Fruit fly (Drosophila melanogaster) whole organism, embryonic: ENCODE results near the gene msd1.

ENCODE experiments used
- Atf6 ChIP-seq: fragments of 200-800 bp; sonication (Bioruptor generic); IDR thresholded peaks from 2 replicates; pipeline ENCODE4 v1.3.6; 2022; ENCODE audit warnings: missing biosample characterization, missing genetic modification characterization
- CG10267 ChIP-seq: fragments of 200-800 bp; sonication (Bioruptor generic); optimal IDR thresholded peaks from 2 replicates; lab custom pipeline; 2018; ENCODE audit warnings: missing biosample characterization, mild to moderate bottlenecking, missing genetic modification characterization, moderate library complexity
- CG10321 ChIP-seq: fragments of 200-800 bp; sonication (Bioruptor generic); IDR thresholded peaks from 2 replicates; pipeline ENCODE4 v1.3.6; 2022; ENCODE audit warnings: missing biosample characterization, missing genetic modification characterization
- CG10431 ChIP-seq: fragments of 200-800 bp; sonication (Bioruptor generic); optimal IDR thresholded peaks from 3 replicates; lab custom pipeline; 2018; ENCODE audit warnings: missing biosample characterization, mild to moderate bottlenecking, missing genetic modification characterization
- CG12299 ChIP-seq: fragments of 200-800 bp; sonication (Bioruptor generic); optimal IDR thresholded peaks from 2 replicates; lab custom pipeline; 2018; ENCODE audit warnings: missing biosample characterization, mild to moderate bottlenecking, missing genetic modification characterization
- CG13296 ChIP-seq: fragments of 200-800 bp; sonication (Bioruptor generic); optimal IDR thresholded peaks from 3 replicates; lab custom pipeline; 2018; ENCODE audit warnings: missing biosample characterization, mild to moderate bottlenecking, missing genetic modification characterization
- CG13775 ChIP-seq: fragments of 200-800 bp; sonication (Bioruptor generic); optimal IDR thresholded peaks from 3 replicates; lab custom pipeline; 2017; ENCODE audit warnings: missing biosample characterization, mild to moderate bottlenecking, missing genetic modification characterization
- CG13894 ChIP-seq: fragments of 200-800 bp; sonication (Bioruptor generic); optimal IDR thresholded peaks from 3 replicates; lab custom pipeline; 2018; ENCODE audit warnings: missing biosample characterization, mild to moderate bottlenecking, missing genetic modification characterization, moderate library complexity
- CG1647 ChIP-seq: fragments of 200-800 bp; sonication (Bioruptor generic); optimal IDR thresholded peaks from 3 replicates; lab custom pipeline; 2016; ENCODE audit warnings: missing biosample characterization, missing genetic modification characterization
- CG17186 ChIP-seq: fragments of 200-800 bp; sonication (Bioruptor generic); optimal IDR thresholded peaks from 3 replicates; lab custom pipeline; 2017; ENCODE audit warnings: missing biosample characterization, missing genetic modification reagents, missing genetic modification characterization
- CG2678 ChIP-seq: fragments of 200-800 bp; sonication (Bioruptor generic); optimal IDR thresholded peaks from 3 replicates; lab custom pipeline; 2019; ENCODE audit warnings: missing biosample characterization, mild to moderate bottlenecking, missing genetic modification characterization, moderate library complexity
- CG2712 ChIP-seq: fragments of 200-800 bp; optimal IDR thresholded peaks from 3 replicates; lab custom pipeline; 2019; ENCODE audit warnings: missing biosample characterization, mild to moderate bottlenecking, missing genetic modification characterization, moderate library complexity
- CG30431 ChIP-seq: fragments of 200-800 bp; sonication (Bioruptor generic); optimal IDR thresholded peaks from 2 replicates; lab custom pipeline; 2017; ENCODE audit warnings: missing biosample characterization, missing genetic modification characterization
- CG3065 ChIP-seq: fragments of 200-800 bp; sonication (Bioruptor generic); optimal IDR thresholded peaks from 2 replicates; lab custom pipeline; 2016; ENCODE audit warnings: missing biosample characterization, missing genetic modification characterization
- CG4424 ChIP-seq: fragments of 200-800 bp; sonication (Bioruptor generic); optimal IDR thresholded peaks from 3 replicates; lab custom pipeline; 2016; ENCODE audit warnings: missing biosample characterization, missing genetic modification characterization
- CG6254 ChIP-seq: fragments of 200-800 bp; sonication (Bioruptor generic); optimal IDR thresholded peaks from 3 replicates; lab custom pipeline; 2017; ENCODE audit warnings: mild to moderate bottlenecking, missing biosample characterization, missing genetic modification reagents, missing genetic modification characterization
- CG8089 ChIP-seq: fragments of 200-800 bp; sonication (Bioruptor generic); optimal IDR thresholded peaks from 3 replicates; lab custom pipeline; 2016; ENCODE audit warnings: missing biosample characterization, missing genetic modification characterization
- CG8359 ChIP-seq: fragments of 200-800 bp; sonication (Bioruptor generic); optimal IDR thresholded peaks from 2 replicates; lab custom pipeline; 2017; ENCODE audit warnings: missing biosample characterization, mild to moderate bottlenecking, missing genetic modification characterization, borderline replicate concordance
- CG9797 ChIP-seq: fragments of 200-800 bp; sonication (Bioruptor generic); optimal IDR thresholded peaks from 3 replicates; lab custom pipeline; 2018; ENCODE audit warnings: missing biosample characterization, mild to moderate bottlenecking, missing genetic modification characterization
- D19A ChIP-seq: fragments of 200-800 bp; optimal IDR thresholded peaks from 3 replicates; lab custom pipeline; 2019; ENCODE audit warnings: missing biosample characterization, mild to moderate bottlenecking, missing genetic modification characterization, moderate library complexity
- Dp ChIP-seq: fragments of 200-800 bp; sonication (Bioruptor generic); optimal IDR thresholded peaks from 2 replicates; lab custom pipeline; 2018; ENCODE audit warnings: missing biosample characterization, mild to moderate bottlenecking, missing genetic modification characterization, moderate library complexity
- Fer3 ChIP-seq: fragments of 200-800 bp; sonication (Bioruptor generic); optimal IDR thresholded peaks from 2 replicates; lab custom pipeline; 2018; ENCODE audit warnings: missing biosample characterization, mild to moderate bottlenecking, missing genetic modification characterization, moderate library complexity
- HLHmδ ChIP-seq: fragments of 200-800 bp; sonication (Bioruptor generic); optimal IDR thresholded peaks from 2 replicates; lab custom pipeline; 2018; ENCODE audit warnings: missing biosample characterization, mild to moderate bottlenecking, missing genetic modification characterization, moderate library complexity
- HmgZ ChIP-seq: fragments of 200-800 bp; sonication (Bioruptor generic); optimal IDR thresholded peaks from 2 replicates; lab custom pipeline; 2018; ENCODE audit warnings: missing biosample characterization, mild to moderate bottlenecking, missing genetic modification characterization
- Hmx ChIP-seq: fragments of 200-800 bp; sonication (Bioruptor generic); optimal IDR thresholded peaks from 2 replicates; lab custom pipeline; 2016; ENCODE audit warnings: missing biosample characterization, missing genetic modification characterization
- Hsf ChIP-seq: fragments of 200-800 bp; sonication (Bioruptor generic); optimal IDR thresholded peaks from 3 replicates; lab custom pipeline; 2016; ENCODE audit warnings: missing biosample characterization, missing genetic modification characterization
- MBD-R2 ChIP-seq: fragments of 200-800 bp; sonication (Bioruptor generic); IDR thresholded peaks from 2 replicates; pipeline ENCODE4 v1.3.6; 2022; ENCODE audit warnings: missing biosample characterization, missing genetic modification characterization
- Myb ChIP-seq: fragments of 200-800 bp; sonication (Bioruptor generic); optimal IDR thresholded peaks from 2 replicates; lab custom pipeline; 2016; ENCODE audit warnings: missing biosample characterization, missing genetic modification characterization
- Ptx1 ChIP-seq: fragments of 200-800 bp; sonication (Bioruptor generic); IDR thresholded peaks from 2 replicates; pipeline ENCODE4 v1.3.6; 2022; ENCODE audit warnings: missing biosample characterization, missing genetic modification characterization
- Side ChIP-seq: fragments of 200-800 bp; sonication (Bioruptor generic); optimal IDR thresholded peaks from 2 replicates; lab custom pipeline; 2016; ENCODE audit warnings: missing biosample characterization, missing genetic modification characterization
- Vsx1 ChIP-seq: fragments of 200-800 bp; sonication (Bioruptor generic); optimal IDR thresholded peaks from 2 replicates; lab custom pipeline; 2017; ENCODE audit warnings: missing biosample characterization, mild to moderate bottlenecking, missing genetic modification characterization, missing genetic modification reagents
- al ChIP-seq: fragments of 200-800 bp; sonication (Bioruptor generic); IDR thresholded peaks from 2 replicates; pipeline ENCODE4 v1.3.6; 2022; ENCODE audit warnings: missing biosample characterization, missing genetic modification characterization
- bigmax ChIP-seq: fragments of 200-800 bp; sonication (Bioruptor generic); optimal IDR thresholded peaks from 2 replicates; lab custom pipeline; 2018; ENCODE audit warnings: missing biosample characterization, mild to moderate bottlenecking, missing genetic modification characterization
- bsh ChIP-seq, 2 experiments: fragments of 200-800 bp; sonication (Bioruptor generic); optimal IDR thresholded peaks; 2 replicates each; lab custom pipeline; 2017 to 2018; ENCODE audit warnings: mild to moderate bottlenecking in 2 of 2, missing biosample characterization in 2 of 2, missing genetic modification characterization in 2 of 2, moderate library complexity in 1 of 2
- chinmo ChIP-seq: fragments of 200-800 bp; sonication (Bioruptor generic); IDR thresholded peaks from 4 replicates; pipeline ENCODE4 v1.3.6; 2022; ENCODE audit warnings: missing biosample characterization, missing genetic modification characterization; ENCODE audit not compliant: partially characterized antibody
- ci ChIP-seq: fragments of 200-800 bp; sonication (Bioruptor generic); IDR thresholded peaks from 3 replicates; pipeline ENCODE4 v1.3.6; 2022; ENCODE audit warnings: missing biosample characterization, missing genetic modification characterization
- dmrt11E ChIP-seq: fragments of 200-800 bp; sonication (Bioruptor generic); optimal IDR thresholded peaks from 3 replicates; lab custom pipeline; 2018; ENCODE audit warnings: missing biosample characterization, mild to moderate bottlenecking, missing genetic modification characterization, moderate library complexity
- exex ChIP-seq: fragments of 200-800 bp; sonication (Bioruptor generic); optimal IDR thresholded peaks from 4 replicates; lab custom pipeline; 2018; ENCODE audit warnings: missing biosample characterization, mild to moderate bottlenecking, missing genetic modification characterization, moderate library complexity
- gsb-n ChIP-seq: fragments of 200-800 bp; sonication (Bioruptor generic); optimal IDR thresholded peaks from 3 replicates; lab custom pipeline; 2018; ENCODE audit warnings: missing biosample characterization, mild to moderate bottlenecking, missing genetic modification characterization
- hbn ChIP-seq: fragments of 200-800 bp; sonication (Bioruptor generic); IDR thresholded peaks from 2 replicates; pipeline ENCODE4 v1.3.6; 2022; ENCODE audit warnings: missing biosample characterization, missing genetic modification characterization; ENCODE audit not compliant: partially characterized antibody
- her ChIP-seq: fragments of 200-800 bp; sonication (Bioruptor generic); optimal IDR thresholded peaks from 2 replicates; lab custom pipeline; 2016; ENCODE audit warnings: missing biosample characterization, missing genetic modification characterization
- jing ChIP-seq: fragments of 200-800 bp; sonication (Bioruptor generic); optimal IDR thresholded peaks from 2 replicates; lab custom pipeline; 2018; ENCODE audit warnings: missing biosample characterization, mild to moderate bottlenecking, missing genetic modification characterization
- maf-S ChIP-seq: fragments of 200-800 bp; sonication (Bioruptor generic); optimal IDR thresholded peaks from 2 replicates; lab custom pipeline; 2016; ENCODE audit warnings: missing biosample characterization, missing genetic modification characterization
- nerfin-2 ChIP-seq: fragments of 200-800 bp; sonication (Bioruptor generic); IDR thresholded peaks from 2 replicates; pipeline ENCODE4 v1.3.6; 2022; ENCODE audit warnings: missing biosample characterization, missing genetic modification characterization; ENCODE audit not compliant: partially characterized antibody
- rib ChIP-seq: fragments of 200-800 bp; sonication (Bioruptor generic); IDR thresholded peaks from 2 replicates; pipeline ENCODE4 v1.3.6; 2022; ENCODE audit warnings: missing biosample characterization, missing genetic modification characterization
- sim ChIP-seq: fragments of 200-800 bp; sonication (Bioruptor generic); IDR thresholded peaks from 2 replicates; pipeline ENCODE4 v1.3.6; 2022; ENCODE audit warnings: missing biosample characterization, missing genetic modification characterization
- sqz ChIP-seq: fragments of 200-800 bp; sonication (Bioruptor generic); optimal IDR thresholded peaks from 3 replicates; lab custom pipeline; 2018; ENCODE audit warnings: missing biosample characterization, mild to moderate bottlenecking, missing genetic modification characterization
- tgo ChIP-seq: fragments of 200-800 bp; sonication (Bioruptor generic); IDR thresholded peaks from 3 replicates; pipeline ENCODE4 v1.3.6; 2022; ENCODE audit warnings: missing biosample characterization, missing genetic modification characterization
- tio ChIP-seq: fragments of 200-800 bp; sonication (Bioruptor generic); optimal IDR thresholded peaks from 2 replicates; lab custom pipeline; 2017; ENCODE audit warnings: missing biosample characterization, missing genetic modification characterization, inconsistent platforms
- tll ChIP-seq, 2 experiments: fragments of 200-800 bp in 1 of 2; fragments of >200 bp in 1 of 2; sonication (Bioruptor generic) in 1 of 2; optimal IDR thresholded peaks; 2 replicates each; lab custom pipeline; 2017 to 2019; ENCODE audit warnings: missing biosample characterization in 2 of 2, missing genetic modification characterization in 2 of 2, mild to moderate bottlenecking in 1 of 2, moderate library complexity in 1 of 2
- ttk ChIP-seq: fragments of 200-800 bp; sonication (Bioruptor generic); IDR thresholded peaks from 2 replicates; pipeline ENCODE4 v2.1.2; 2022; ENCODE audit warnings: missing biosample characterization, missing genetic modification characterization

The msd1 gene

DNA sequence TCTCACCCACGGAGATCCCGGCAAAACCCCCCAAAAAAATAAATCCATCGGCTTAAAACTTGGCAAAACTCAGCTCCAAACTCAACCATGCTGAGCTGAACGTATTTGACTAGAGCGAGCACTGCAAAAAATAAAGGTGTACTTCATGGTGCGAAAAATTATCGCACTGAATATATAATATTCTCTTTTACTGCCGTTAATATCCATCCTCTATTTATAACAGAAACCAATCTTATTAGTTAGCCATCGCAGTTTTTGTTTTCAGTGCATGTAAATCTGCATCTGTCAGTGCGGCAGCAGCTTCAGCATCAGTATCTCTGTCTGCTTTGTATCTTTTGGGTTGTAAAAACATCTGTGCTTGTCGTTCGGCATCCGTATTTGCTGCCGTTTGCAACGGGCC is 39.4 kb downstream of the msd1 start (continued):
- no peak for TF ChIP-seq CG3065
- TF ChIP-seq chinmo (GFP tag; lab: Robert Waterston, UW) = no peak
- TF ChIP-seq Myb (GFP tag; lab: Kevin White, UChicago) = no peak
- TF ChIP-seq tll (GFP tag; optimal IDR thresholded peaks at IDR 0.05; lab: Kevin White, UChicago) = no peak
- peak; percentile 2 for TF ChIP-seq dmrt11E (tag; lab: Kevin White, UChicago)
- TF ChIP-seq bigmax (GFP tag; lab: Kevin White, UChicago) = no peak
- TF ChIP-seq hbn (GFP tag; lab: Robert Waterston, UW) = no peak
- TF ChIP-seq Atf6 (GFP tag; lab: Robert Waterston, UW) = no peak
- TF ChIP-seq CG6254 = no peak
- no peak for TF ChIP-seq CG2678 (tag; lab: Kevin White, UChicago)
- TF ChIP-seq CG13775 (GFP tag; lab: Kevin White, UChicago) = no peak
- no peak for TF ChIP-seq CG17186
- TF ChIP-seq exex (tag; lab: Kevin White, UChicago) = no peak
- no peak for TF ChIP-seq MBD-R2
- no peak for TF ChIP-seq HmgZ (tag; lab: Kevin White, UChicago)
- TF ChIP-seq CG8089 = no peak
- no peak for TF ChIP-seq CG9797 (GFP tag; lab: Kevin White, UChicago)
- peak in 1 of 2 experiments; percentile 38 for TF ChIP-seq bsh (GFP tag; optimal IDR thresholded peaks at IDR 0.05; lab: Kevin White, UChicago)
- no peak for TF ChIP-seq sqz
- no peak for TF ChIP-seq tio
- no peak for TF ChIP-seq Fer3 (tag; lab: Kevin White, UChicago)
- TF ChIP-seq her = no peak
- TF ChIP-seq ttk (GFP tag; lab: Robert Waterston, UW) = no peak
- TF ChIP-seq Ptx1 = peak; percentile 42
- no peak for TF ChIP-seq CG13894 (tag; lab: Kevin White, UChicago)
- TF ChIP-seq D19A (tag; lab: Kevin White, UChicago) = no peak
- TF ChIP-seq CG12299 (tag; lab: Kevin White, UChicago) = no peak
- no peak for TF ChIP-seq CG13296 (GFP tag; lab: Kevin White, UChicago)
- TF ChIP-seq CG2712 (tag; lab: Kevin White, UChicago) = no peak
- TF ChIP-seq tgo (GFP tag; lab: Robert Waterston, UW) = no peak
- no peak for TF ChIP-seq nerfin-2 (GFP tag; lab: Robert Waterston, UW)
- TF ChIP-seq CG10431 (GFP tag; lab: Kevin White, UChicago) = no peak
- peak; percentile 18 for TF ChIP-seq Hsf (GFP tag; lab: Kevin White, UChicago)
- peak; percentile 22 for TF ChIP-seq CG30431 (GFP tag; lab: Kevin White, UChicago)
- no peak for TF ChIP-seq al
- TF ChIP-seq jing = no peak
- TF ChIP-seq CG10267 = no peak
- no peak for TF ChIP-seq CG4424 (GFP tag; lab: Kevin White, UChicago)
- TF ChIP-seq sim (GFP tag; lab: Robert Waterston, UW) = no peak
- TF ChIP-seq maf-S (GFP tag; lab: Kevin White, UChicago) = no peak
- no peak for TF ChIP-seq gsb-n (tag; lab: Kevin White, UChicago)
- no peak for TF ChIP-seq CG8359
- no peak for TF ChIP-seq HLHmδ
- TF ChIP-seq Vsx1 = no peak
- TF ChIP-seq rib (GFP tag; lab: Robert Waterston, UW) = no peak
- no peak for TF ChIP-seq Dp (GFP tag; lab: Kevin White, UChicago)
- no peak for TF ChIP-seq Side
- TF ChIP-seq CG10321 (GFP tag; lab: Robert Waterston, UW) = no peak
- TF ChIP-seq CG1647 = no peak
- no peak for TF ChIP-seq Hmx (GFP tag; lab: Kevin White, UChicago)
- peak; percentile 44; the same call in 1 of the 3 replicates for TF ChIP-seq ci
